Fruit fly (Drosophila melanogaster) whole organism, adult: ENCODE data around the gene Ctr1B.

ENCODE experiments used
- cnc ChIP-seq, 2 experiments: fragments of >200 bp; optimal IDR thresholded peaks; 2 replicates each; lab custom pipeline; 2017
- tj ChIP-seq: fragments of 200-800 bp; sonication (Bioruptor generic); optimal IDR thresholded peaks from 3 replicates; lab custom pipeline; 2017; ENCODE audit warnings: missing biosample characterization, mild to moderate bottlenecking, missing genetic modification characterization, moderate library complexity
- toe ChIP-seq: fragments of 200-800 bp; sonication (Bioruptor generic); optimal IDR thresholded peaks from 2 replicates; lab custom pipeline; 2016; ENCODE audit warnings: missing biosample characterization, missing genetic modification characterization

DNA sequence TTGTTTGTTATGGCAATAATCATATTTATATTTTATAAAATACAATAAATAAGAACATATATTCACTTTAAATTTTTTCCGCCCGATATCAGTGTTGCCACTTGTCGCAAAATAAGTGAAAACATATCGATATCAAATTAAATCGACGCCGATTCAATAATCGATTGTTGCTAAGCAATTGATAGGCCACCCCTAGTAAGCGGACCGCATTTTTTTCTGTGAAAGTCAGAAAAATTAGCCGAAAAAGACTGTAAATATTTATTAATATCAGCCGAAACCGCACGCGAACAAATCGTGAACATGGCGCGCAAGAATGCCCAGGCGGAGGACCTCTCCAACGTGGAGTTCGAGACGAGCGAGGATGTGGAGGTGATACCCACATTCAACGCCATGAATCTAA is 4.4 kb upstream of the Ctr1B start, which contains the start of gene CG7483:
- TF ChIP-seq cnc (optimal IDR thresholded peaks at IDR 0.05; lab: Kevin White, UChicago): no peak
- no peak for TF ChIP-seq tj
- TF ChIP-seq toe: no peak
